Worm (Caenorhabditis elegans) whole organism, mixed stage, embryonic: Measurements from ENCODE around the gene grl-23.

Source experiments
- M03D4.4 ChIP-seq: sonication (generic microtip); optimal IDR thresholded peaks from 2 replicates; lab custom pipeline; 2017; ENCODE audit warnings: mild to moderate bottlenecking, missing genetic modification characterization, missing compliant biosample characterization
- bed-3 ChIP-seq: fragments of 200-800 bp; sonication (Bioruptor generic); optimal IDR thresholded peaks from 3 replicates; lab custom pipeline; 2018; ENCODE audit warnings: mild to moderate bottlenecking, missing genetic modification characterization, moderate library complexity, missing compliant biosample characterization
- blmp-1 ChIP-seq: fragments of 150-350 bp; optimal IDR thresholded peaks from 2 replicates; lab custom pipeline; 2014; ENCODE audit warnings: missing biosample characterization, missing genetic modification characterization
- ceh-43 ChIP-seq: fragments of 200-800 bp; sonication (Bioruptor generic); optimal IDR thresholded peaks from 2 replicates; lab custom pipeline; 2018; ENCODE audit warnings: mild to moderate bottlenecking, missing genetic modification characterization, moderate library complexity, missing compliant biosample characterization
- ceh-83 ChIP-seq: fragments of 200-800 bp; sonication (Bioruptor generic); optimal IDR thresholded peaks from 2 replicates; lab custom pipeline; 2018; ENCODE audit warnings: mild to moderate bottlenecking, missing genetic modification characterization, missing compliant biosample characterization
- ces-1 ChIP-seq: fragments of 150-350 bp; optimal IDR thresholded peaks from 2 replicates; lab custom pipeline; 2014; ENCODE audit warnings: missing biosample characterization, missing genetic modification reagents, missing genetic modification characterization
- cnd-1 ChIP-seq: fragments of 200-800 bp; sonication (Bioruptor generic); optimal IDR thresholded peaks from 2 replicates; lab custom pipeline; 2018; ENCODE audit warnings: mild to moderate bottlenecking, missing genetic modification characterization, missing compliant biosample characterization
- drap-1 ChIP-seq: fragments of 200-800 bp; sonication (Bioruptor generic); optimal IDR thresholded peaks from 3 replicates; lab custom pipeline; 2018; ENCODE audit warnings: mild to moderate bottlenecking, missing genetic modification characterization, missing compliant biosample characterization
- elt-1 ChIP-seq: sonication (generic microtip); optimal IDR thresholded peaks from 2 replicates; lab custom pipeline; 2017; ENCODE audit warnings: missing genetic modification characterization, mild to moderate bottlenecking, missing compliant biosample characterization, antibody characterized with exemption, moderate library complexity, borderline replicate concordance; ENCODE audit not compliant: insufficient read depth
- elt-3 ChIP-seq: fragments of 150-350 bp; optimal IDR thresholded peaks from 2 replicates; lab custom pipeline; 2014; ENCODE audit warnings: missing biosample characterization, missing genetic modification characterization
- flh-1 ChIP-seq: fragments of 200-800 bp; sonication (Bioruptor generic); optimal IDR thresholded peaks from 2 replicates; lab custom pipeline; 2018; ENCODE audit warnings: mild to moderate bottlenecking, missing genetic modification characterization, moderate library complexity, missing compliant biosample characterization
- ham-2 ChIP-seq: fragments of 200-800 bp; sonication (Bioruptor generic); optimal IDR thresholded peaks from 2 replicates; lab custom pipeline; 2018; ENCODE audit warnings: mild to moderate bottlenecking, missing genetic modification characterization, missing compliant biosample characterization
- hlh-1 ChIP-seq: fragments of 150-350 bp; optimal IDR thresholded peaks from 2 replicates; lab custom pipeline; 2014; ENCODE audit warnings: missing biosample characterization, missing genetic modification reagents, missing genetic modification characterization
- lin-13 ChIP-seq: fragments of 150-350 bp; optimal IDR thresholded peaks from 2 replicates; lab custom pipeline; 2014; ENCODE audit warnings: missing biosample characterization, missing genetic modification characterization
- lin-32 ChIP-seq: fragments of 200-800 bp; sonication (Bioruptor generic); optimal IDR thresholded peaks from 2 replicates; lab custom pipeline; 2018; ENCODE audit warnings: mild to moderate bottlenecking, missing genetic modification characterization, missing compliant biosample characterization
- lsy-2 ChIP-seq: fragments of 150-350 bp; optimal IDR thresholded peaks from 2 replicates; lab custom pipeline; 2014; ENCODE audit warnings: missing biosample characterization, missing genetic modification characterization
- mab-5 ChIP-seq: fragments of 150-350 bp; optimal IDR thresholded peaks from 2 replicates; lab custom pipeline; 2014; ENCODE audit warnings: missing biosample characterization, missing genetic modification characterization
- mls-2 ChIP-seq: sonication (generic microtip); optimal IDR thresholded peaks from 2 replicates; lab custom pipeline; 2016; ENCODE audit warnings: mild to moderate bottlenecking, missing genetic modification characterization, moderate library complexity, missing compliant biosample characterization
- nhr-12 ChIP-seq: fragments of 150-350 bp; optimal IDR thresholded peaks from 2 replicates; lab custom pipeline; 2014; ENCODE audit warnings: missing biosample characterization, missing genetic modification characterization
- nhr-2 ChIP-seq: fragments of 150-350 bp; optimal IDR thresholded peaks from 2 replicates; lab custom pipeline; 2014; ENCODE audit warnings: missing biosample characterization, missing genetic modification characterization
- nhr-237 ChIP-seq: fragments of 150-350 bp; optimal IDR thresholded peaks from 2 replicates; lab custom pipeline; 2014; ENCODE audit warnings: missing biosample characterization, missing genetic modification characterization
- nhr-28 ChIP-seq: fragments of 150-350 bp; optimal IDR thresholded peaks from 2 replicates; lab custom pipeline; 2014; ENCODE audit warnings: missing biosample characterization, missing genetic modification characterization
- pha-4 ChIP-seq: fragments of 150-350 bp; optimal IDR thresholded peaks from 2 replicates; lab custom pipeline; 2018; ENCODE audit warnings: missing biosample characterization, missing genetic modification reagents, missing genetic modification characterization
- sem-2 ChIP-seq: fragments of 200-800 bp; sonication (Bioruptor generic); optimal IDR thresholded peaks from 2 replicates; lab custom pipeline; 2018; ENCODE audit warnings: mild to moderate bottlenecking, missing genetic modification characterization, missing compliant biosample characterization
- snpc-4 ChIP-seq: fragments of 150-350 bp; optimal IDR thresholded peaks from 2 replicates; lab custom pipeline; 2014; ENCODE audit warnings: missing biosample characterization, missing genetic modification characterization
- sptf-1 ChIP-seq: sonication (generic microtip); optimal IDR thresholded peaks from 2 replicates; lab custom pipeline; 2017; ENCODE audit warnings: mild to moderate bottlenecking, missing genetic modification characterization, moderate library complexity, missing compliant biosample characterization
- tbx-8 ChIP-seq: fragments of 200-800 bp; sonication (Bioruptor generic); optimal IDR thresholded peaks from 2 replicates; lab custom pipeline; 2018; ENCODE audit warnings: mild to moderate bottlenecking, missing genetic modification characterization, moderate library complexity, missing compliant biosample characterization
- unc-120 ChIP-seq: sonication (generic microtip); optimal IDR thresholded peaks from 2 replicates; lab custom pipeline; 2017; ENCODE audit warnings: missing genetic modification characterization, missing compliant biosample characterization; ENCODE audit not compliant: poor library complexity, severe bottlenecking
- unc-39 ChIP-seq: fragments of 150-350 bp; optimal IDR thresholded peaks from 2 replicates; lab custom pipeline; 2014; ENCODE audit warnings: missing biosample characterization, missing genetic modification characterization
- unc-62 ChIP-seq: fragments of 150-350 bp; optimal IDR thresholded peaks from 2 replicates; lab custom pipeline; 2014; ENCODE audit warnings: missing biosample characterization, missing genetic modification reagents, missing genetic modification characterization
- zip-8 ChIP-seq: fragments of 150-350 bp; optimal IDR thresholded peaks from 2 replicates; lab custom pipeline; 2014; ENCODE audit warnings: missing biosample characterization, missing genetic modification characterization
- ztf-11 ChIP-seq: fragments of 150-350 bp; optimal IDR thresholded peaks from 2 replicates; lab custom pipeline; 2014; ENCODE audit warnings: missing biosample characterization, missing genetic modification characterization

The grl-23 gene

ce11 chrV:12533635-12534150 lies 43.0 kb downstream of the grl-23 start:
- TF ChIP-seq nhr-2 (tag; lab: Kevin White, UChicago) (no peak), zip-8 (tag; lab: Kevin White, UChicago) (no peak), ces-1 (GFP tag; lab: Kevin White, UChicago) (no peak), sptf-1 (tag; lab: Kevin White, UChicago) (no peak), elt-1 (tag; lab: Kevin White, UChicago) (no peak), ceh-43 (GFP tag; lab: Kevin White, UChicago) (no peak), tbx-8 (GFP tag; lab: Kevin White, UChicago) (no peak), nhr-12 (no peak), unc-39 (tag; lab: Kevin White, UChicago) (no peak), mls-2 (tag; lab: Kevin White, UChicago) (no peak), hlh-1 (no peak), lin-13 (tag; lab: Kevin White, UChicago) (no peak), unc-120 (no peak), elt-3 (tag; lab: Kevin White, UChicago) (no peak), drap-1 (GFP tag; lab: Kevin White, UChicago) (no peak), nhr-237 (tag; lab: Kevin White, UChicago) (no peak), bed-3 (GFP tag; lab: Kevin White, UChicago) (no peak)

- peak; percentile 75 for TF ChIP-seq zip-8 (tag; lab: Kevin White, UChicago)
- TF ChIP-seq snpc-4 (tag; lab: Kevin White, UChicago), result no peak
- no peak for TF ChIP-seq mab-5 (tag; lab: Kevin White, UChicago)
Measured at ce11 chrV:12532369-12532768, 44.3 kb downstream of the grl-23 start.

ce11 chrV:12531084-12531483 lies 45.6 kb downstream of the grl-23 start:
- TF ChIP-seq M03D4.4 (tag; lab: Kevin White, UChicago), result no peak
- TF ChIP-seq cnd-1 (tag; lab: Kevin White, UChicago), result no peak
- no peak for TF ChIP-seq drap-1 (GFP tag; lab: Kevin White, UChicago)
- no peak for TF ChIP-seq nhr-28 (tag; lab: Kevin White, UChicago)
- TF ChIP-seq mls-2 (tag; lab: Kevin White, UChicago), result no peak
- TF ChIP-seq lin-13 (tag; lab: Kevin White, UChicago), result no peak
- peak; percentile 5 for TF ChIP-seq ces-1 (GFP tag; lab: Kevin White, UChicago)

ce11 chrV:12530129-12530528 lies 46.6 kb downstream of the grl-23 start:
- TF ChIP-seq nhr-12, result no peak
- TF ChIP-seq lsy-2 (tag; lab: Kevin White, UChicago), result no peak
- TF ChIP-seq cnd-1 (tag; lab: Kevin White, UChicago), result no peak
- TF ChIP-seq snpc-4 (tag; lab: Kevin White, UChicago), result no peak

ce11 chrV:12528919-12529318 lies 47.8 kb downstream of the grl-23 start:
- no peak for TF ChIP-seq drap-1 (GFP tag; lab: Kevin White, UChicago)
- no peak for TF ChIP-seq ztf-11
- TF ChIP-seq lin-13 (tag; lab: Kevin White, UChicago), result no peak
- TF ChIP-seq sem-2 (GFP tag; lab: Kevin White, UChicago), result no peak
- no peak for TF ChIP-seq ceh-83 (GFP tag; lab: Kevin White, UChicago)
- no peak for TF ChIP-seq ceh-43 (GFP tag; lab: Kevin White, UChicago)
- TF ChIP-seq sptf-1 (tag; lab: Kevin White, UChicago), result no peak
- TF ChIP-seq blmp-1 (tag; lab: Kevin White, UChicago), result no peak
- TF ChIP-seq nhr-28 (tag; lab: Kevin White, UChicago), result no peak
- no peak for TF ChIP-seq snpc-4 (tag; lab: Kevin White, UChicago)
- TF ChIP-seq hlh-1, result no peak
- no peak for TF ChIP-seq lsy-2 (tag; lab: Kevin White, UChicago)

ce11 chrV:12526758-12527157 lies 49.9 kb downstream of the grl-23 start, which contains the start of gene F45D3.1:
TSS of gene F45D3.1 (plus strand) at chrV:12527058.
- TF ChIP-seq pha-4 (tag; lab: Kevin White, UChicago) (no peak), ceh-43 (GFP tag; lab: Kevin White, UChicago) (no peak), lin-32 (GFP tag; lab: Kevin White, UChicago) (no peak), tbx-8 (GFP tag; lab: Kevin White, UChicago) (no peak), flh-1 (GFP tag; lab: Kevin White, UChicago) (no peak), snpc-4 (tag; lab: Kevin White, UChicago) (no peak), zip-8 (tag; lab: Kevin White, UChicago) (no peak), drap-1 (GFP tag; lab: Kevin White, UChicago) (no peak), mab-5 (tag; lab: Kevin White, UChicago) (no peak), elt-1 (tag; lab: Kevin White, UChicago) (no peak), elt-3 (tag; lab: Kevin White, UChicago) (no peak), lin-13 (tag; lab: Kevin White, UChicago) (no peak), lsy-2 (tag; lab: Kevin White, UChicago) (no peak), unc-62 (GFP tag; lab: Kevin White, UChicago) (no peak), nhr-237 (tag; lab: Kevin White, UChicago) (no peak), nhr-28 (tag; lab: Kevin White, UChicago) (no peak), sptf-1 (tag; lab: Kevin White, UChicago) (no peak), ceh-83 (GFP tag; lab: Kevin White, UChicago) (no peak), ham-2 (GFP tag; lab: Kevin White, UChicago) (no peak), nhr-2 (tag; lab: Kevin White, UChicago) (no peak)
